Worm (Caenorhabditis elegans) whole organism, L4/young adult: ENCODE data around the gene sru-27.

ENCODE experiments used
- W03F9.2 ChIP-seq: fragments of 150-350 bp; optimal IDR thresholded peaks from 2 replicates; lab custom pipeline; 2014; ENCODE audit warnings: missing biosample characterization, missing genetic modification characterization
- him-1 ChIP-seq: sonication (generic microtip); optimal IDR thresholded peaks from 2 replicates; lab custom pipeline; 2016; ENCODE audit warnings: missing genotype, missing genetic modification reagents, missing genetic modification characterization, missing compliant biosample characterization

- no peak for TF ChIP-seq him-1 (tag; lab: Kevin White, UChicago)
- TF ChIP-seq W03F9.2 (tag; lab: Kevin White, UChicago), result no peak
Observed at ce11 chrV:1455280-1455679, 44.0 kb upstream of the sru-27 start.
